Worm (Caenorhabditis elegans) whole organism, mixed stage, embryonic: Measurements from ENCODE around the gene clc-18.

Experiments used
- M03D4.4 ChIP-seq: sonication (generic microtip); optimal IDR thresholded peaks from 2 replicates; lab custom pipeline; 2017; ENCODE audit warnings: mild to moderate bottlenecking, missing genetic modification characterization, missing compliant biosample characterization
- bed-3 ChIP-seq: fragments of 200-800 bp; sonication (Bioruptor generic); optimal IDR thresholded peaks from 3 replicates; lab custom pipeline; 2018; ENCODE audit warnings: mild to moderate bottlenecking, missing genetic modification characterization, moderate library complexity, missing compliant biosample characterization
- blmp-1 ChIP-seq: fragments of 150-350 bp; optimal IDR thresholded peaks from 2 replicates; lab custom pipeline; 2014; ENCODE audit warnings: missing biosample characterization, missing genetic modification characterization
- ceh-39 ChIP-seq: fragments of 150-350 bp; optimal IDR thresholded peaks from 2 replicates; lab custom pipeline; 2014; ENCODE audit warnings: missing biosample characterization, missing genetic modification characterization
- ceh-43 ChIP-seq: fragments of 200-800 bp; sonication (Bioruptor generic); optimal IDR thresholded peaks from 2 replicates; lab custom pipeline; 2018; ENCODE audit warnings: mild to moderate bottlenecking, missing genetic modification characterization, moderate library complexity, missing compliant biosample characterization
- ceh-83 ChIP-seq: fragments of 200-800 bp; sonication (Bioruptor generic); optimal IDR thresholded peaks from 2 replicates; lab custom pipeline; 2018; ENCODE audit warnings: mild to moderate bottlenecking, missing genetic modification characterization, missing compliant biosample characterization
- ces-1 ChIP-seq: fragments of 150-350 bp; optimal IDR thresholded peaks from 2 replicates; lab custom pipeline; 2014; ENCODE audit warnings: missing biosample characterization, missing genetic modification reagents, missing genetic modification characterization
- cnd-1 ChIP-seq: fragments of 200-800 bp; sonication (Bioruptor generic); optimal IDR thresholded peaks from 2 replicates; lab custom pipeline; 2018; ENCODE audit warnings: mild to moderate bottlenecking, missing genetic modification characterization, missing compliant biosample characterization
- drap-1 ChIP-seq: fragments of 200-800 bp; sonication (Bioruptor generic); optimal IDR thresholded peaks from 3 replicates; lab custom pipeline; 2018; ENCODE audit warnings: mild to moderate bottlenecking, missing genetic modification characterization, missing compliant biosample characterization
- elt-1 ChIP-seq: sonication (generic microtip); optimal IDR thresholded peaks from 2 replicates; lab custom pipeline; 2017; ENCODE audit warnings: missing genetic modification characterization, mild to moderate bottlenecking, missing compliant biosample characterization, antibody characterized with exemption, moderate library complexity, borderline replicate concordance; ENCODE audit not compliant: insufficient read depth
- elt-3 ChIP-seq: fragments of 150-350 bp; optimal IDR thresholded peaks from 2 replicates; lab custom pipeline; 2014; ENCODE audit warnings: missing biosample characterization, missing genetic modification characterization
- flh-1 ChIP-seq: fragments of 200-800 bp; sonication (Bioruptor generic); optimal IDR thresholded peaks from 2 replicates; lab custom pipeline; 2018; ENCODE audit warnings: mild to moderate bottlenecking, missing genetic modification characterization, moderate library complexity, missing compliant biosample characterization
- ham-2 ChIP-seq: fragments of 200-800 bp; sonication (Bioruptor generic); optimal IDR thresholded peaks from 2 replicates; lab custom pipeline; 2018; ENCODE audit warnings: mild to moderate bottlenecking, missing genetic modification characterization, missing compliant biosample characterization
- hlh-1 ChIP-seq: fragments of 150-350 bp; optimal IDR thresholded peaks from 2 replicates; lab custom pipeline; 2014; ENCODE audit warnings: missing biosample characterization, missing genetic modification reagents, missing genetic modification characterization
- lin-13 ChIP-seq: fragments of 150-350 bp; optimal IDR thresholded peaks from 2 replicates; lab custom pipeline; 2014; ENCODE audit warnings: missing biosample characterization, missing genetic modification characterization
- lin-32 ChIP-seq: fragments of 200-800 bp; sonication (Bioruptor generic); optimal IDR thresholded peaks from 2 replicates; lab custom pipeline; 2018; ENCODE audit warnings: mild to moderate bottlenecking, missing genetic modification characterization, missing compliant biosample characterization
- mab-5 ChIP-seq: fragments of 150-350 bp; optimal IDR thresholded peaks from 2 replicates; lab custom pipeline; 2014; ENCODE audit warnings: missing biosample characterization, missing genetic modification characterization
- mep-1 ChIP-seq: fragments of 150-350 bp; optimal IDR thresholded peaks from 2 replicates; lab custom pipeline; 2017; ENCODE audit warnings: missing biosample characterization, missing genetic modification reagents, missing genetic modification characterization, inconsistent platforms
- mls-2 ChIP-seq: sonication (generic microtip); optimal IDR thresholded peaks from 2 replicates; lab custom pipeline; 2016; ENCODE audit warnings: mild to moderate bottlenecking, missing genetic modification characterization, moderate library complexity, missing compliant biosample characterization
- nhr-12 ChIP-seq: fragments of 150-350 bp; optimal IDR thresholded peaks from 2 replicates; lab custom pipeline; 2014; ENCODE audit warnings: missing biosample characterization, missing genetic modification characterization
- nhr-2 ChIP-seq: fragments of 150-350 bp; optimal IDR thresholded peaks from 2 replicates; lab custom pipeline; 2014; ENCODE audit warnings: missing biosample characterization, missing genetic modification characterization
- nhr-237 ChIP-seq: fragments of 150-350 bp; optimal IDR thresholded peaks from 2 replicates; lab custom pipeline; 2014; ENCODE audit warnings: missing biosample characterization, missing genetic modification characterization
- nhr-28 ChIP-seq: fragments of 150-350 bp; optimal IDR thresholded peaks from 2 replicates; lab custom pipeline; 2014; ENCODE audit warnings: missing biosample characterization, missing genetic modification characterization
- nhr-76 ChIP-seq: sonication (generic microtip); optimal IDR thresholded peaks from 2 replicates; lab custom pipeline; 2017; ENCODE audit warnings: missing biosample characterization, missing genetic modification characterization
- pha-4 ChIP-seq: fragments of 150-350 bp; optimal IDR thresholded peaks from 2 replicates; lab custom pipeline; 2018; ENCODE audit warnings: missing biosample characterization, missing genetic modification reagents, missing genetic modification characterization
- sem-2 ChIP-seq: fragments of 200-800 bp; sonication (Bioruptor generic); optimal IDR thresholded peaks from 2 replicates; lab custom pipeline; 2018; ENCODE audit warnings: mild to moderate bottlenecking, missing genetic modification characterization, missing compliant biosample characterization
- snpc-4 ChIP-seq: fragments of 150-350 bp; optimal IDR thresholded peaks from 2 replicates; lab custom pipeline; 2014; ENCODE audit warnings: missing biosample characterization, missing genetic modification characterization
- sptf-1 ChIP-seq: sonication (generic microtip); optimal IDR thresholded peaks from 2 replicates; lab custom pipeline; 2017; ENCODE audit warnings: mild to moderate bottlenecking, missing genetic modification characterization, moderate library complexity, missing compliant biosample characterization
- tbx-8 ChIP-seq: fragments of 200-800 bp; sonication (Bioruptor generic); optimal IDR thresholded peaks from 2 replicates; lab custom pipeline; 2018; ENCODE audit warnings: mild to moderate bottlenecking, missing genetic modification characterization, moderate library complexity, missing compliant biosample characterization
- unc-120 ChIP-seq: sonication (generic microtip); optimal IDR thresholded peaks from 2 replicates; lab custom pipeline; 2017; ENCODE audit warnings: missing genetic modification characterization, missing compliant biosample characterization; ENCODE audit not compliant: poor library complexity, severe bottlenecking
- unc-39 ChIP-seq: fragments of 150-350 bp; optimal IDR thresholded peaks from 2 replicates; lab custom pipeline; 2014; ENCODE audit warnings: missing biosample characterization, missing genetic modification characterization
- unc-62 ChIP-seq: fragments of 150-350 bp; optimal IDR thresholded peaks from 2 replicates; lab custom pipeline; 2014; ENCODE audit warnings: missing biosample characterization, missing genetic modification reagents, missing genetic modification characterization
- zip-8 ChIP-seq: fragments of 150-350 bp; optimal IDR thresholded peaks from 2 replicates; lab custom pipeline; 2014; ENCODE audit warnings: missing biosample characterization, missing genetic modification characterization
- ztf-11 ChIP-seq: fragments of 150-350 bp; optimal IDR thresholded peaks from 2 replicates; lab custom pipeline; 2014; ENCODE audit warnings: missing biosample characterization, missing genetic modification characterization

clc-18 gene

DNA sequence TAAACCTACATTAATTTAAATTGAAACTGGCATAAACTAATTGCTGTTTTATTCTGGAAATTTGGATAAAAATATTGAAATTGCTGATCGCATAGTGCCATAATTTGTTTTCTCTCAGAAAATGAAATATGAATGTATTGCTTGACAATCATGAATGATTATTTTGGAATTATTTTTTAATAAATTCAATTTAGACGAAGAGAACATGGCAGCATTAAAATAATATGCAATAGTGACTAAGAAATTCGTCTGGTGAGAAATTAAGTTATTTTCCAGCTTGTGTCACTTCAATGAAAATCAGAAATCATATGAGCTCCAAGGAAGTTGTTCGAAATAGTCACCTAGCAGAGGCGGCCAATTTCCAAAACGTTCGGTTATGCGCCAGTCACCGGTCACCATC, 4.9 kb upstream of the clc-18 start, which contains the start of gene srw-133:
Gene srw-133 (minus strand): TSS at position 101 of the 400 bp plus-strand sequence.
- TF ChIP-seq ceh-39 (tag; lab: Kevin White, UChicago): no peak
- no peak for TF ChIP-seq mls-2 (tag; lab: Kevin White, UChicago)
- no peak for TF ChIP-seq elt-3 (tag; lab: Kevin White, UChicago)
- TF ChIP-seq bed-3: no peak
- no peak for TF ChIP-seq tbx-8 (GFP tag; lab: Kevin White, UChicago)
- no peak for TF ChIP-seq ham-2 (GFP tag; lab: Kevin White, UChicago)
- TF ChIP-seq mab-5 (tag; lab: Kevin White, UChicago): no peak
- TF ChIP-seq nhr-76 (tag; lab: Kevin White, UChicago): no peak
- TF ChIP-seq, all 35 proteins: peak for 0

DNA sequence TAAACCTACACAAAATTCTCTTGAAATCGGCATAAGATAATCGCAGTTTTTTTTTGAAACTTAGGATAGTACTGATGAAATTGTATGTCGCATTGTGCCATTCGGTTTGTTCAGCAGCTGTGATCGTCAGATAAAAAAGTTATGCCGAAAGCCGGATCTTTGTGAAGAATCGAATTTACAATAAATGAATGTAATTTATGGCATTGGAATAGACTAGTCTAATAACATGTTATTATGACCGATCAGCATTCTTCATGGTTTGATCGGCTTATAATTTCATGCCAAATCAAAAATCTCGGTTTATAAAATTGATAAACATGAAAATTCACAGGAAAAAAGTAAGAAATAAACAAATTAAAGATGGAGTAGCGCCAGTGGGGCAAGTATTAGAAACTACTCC, 2.7 kb upstream of the clc-18 start, which contains the start of gene srw-134:
Gene srw-134 (minus strand): TSS at position 101 of the 400 bp plus-strand sequence.
- TF ChIP-seq pha-4 (tag; lab: Kevin White, UChicago) (no peak), ceh-43 (no peak), nhr-28 (tag; lab: Kevin White, UChicago) (no peak)

DNA sequence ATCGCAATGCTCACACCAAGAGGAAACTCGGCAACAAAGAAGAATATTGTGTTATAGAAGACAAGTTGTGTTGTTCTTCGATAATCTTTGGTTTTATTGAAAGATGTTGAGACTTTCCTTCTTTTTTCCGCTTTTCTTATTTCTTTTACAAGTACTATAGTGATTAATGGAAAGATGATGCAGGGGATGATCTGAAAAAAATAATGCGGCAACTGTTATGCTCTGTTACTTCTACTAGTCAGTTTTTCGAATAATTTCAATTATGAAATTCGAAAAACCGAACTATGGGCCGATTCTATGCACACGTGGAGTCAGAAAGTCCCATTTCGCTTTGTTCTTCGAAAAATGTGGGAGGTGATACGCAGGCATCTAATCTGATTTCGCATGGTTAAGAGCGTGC, 3.1 kb downstream of the clc-18 start:
- no peak for TF ChIP-seq cnd-1 (tag; lab: Kevin White, UChicago)

DNA sequence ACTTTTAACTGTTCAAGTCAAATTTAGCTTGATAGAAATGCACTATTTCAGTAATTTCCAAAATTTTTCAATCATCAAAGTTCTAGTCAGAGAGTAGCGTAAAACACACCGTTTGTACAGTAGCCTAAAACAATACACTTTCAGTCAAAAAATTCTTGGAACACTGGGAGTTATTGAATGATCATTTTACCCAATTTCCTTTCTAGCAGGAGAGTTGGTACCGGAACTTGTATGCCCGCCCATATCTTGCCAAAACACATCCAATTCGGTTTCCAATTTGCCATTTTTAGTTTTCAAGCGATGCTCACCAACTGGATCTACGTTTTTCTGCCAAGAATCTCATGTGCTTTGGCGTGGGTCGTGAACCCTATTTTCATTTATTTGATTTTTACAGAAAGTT, 5.5 kb downstream of the clc-18 start, which contains the start of gene srj-39:
Gene srj-39 (plus strand): TSS at position 301 of the 400 bp plus-strand sequence.
- no peak for TF ChIP-seq ceh-83
- TF ChIP-seq unc-39 (tag; lab: Kevin White, UChicago): no peak
- TF ChIP-seq hlh-1 (tag; lab: Kevin White, UChicago): no peak
- TF ChIP-seq unc-62 (GFP tag; lab: Kevin White, UChicago): no peak
- no peak for TF ChIP-seq lin-32 (GFP tag; lab: Kevin White, UChicago)
- TF ChIP-seq tbx-8 (GFP tag; lab: Kevin White, UChicago): no peak
- no peak for TF ChIP-seq ces-1
- no peak for TF ChIP-seq ceh-39 (tag; lab: Kevin White, UChicago)
- TF ChIP-seq nhr-2 (tag; lab: Kevin White, UChicago): no peak
- no peak for TF ChIP-seq zip-8 (tag; lab: Kevin White, UChicago)
- TF ChIP-seq nhr-12 (tag; lab: Kevin White, UChicago): no peak
- no peak for TF ChIP-seq sem-2 (GFP tag; lab: Kevin White, UChicago)
- TF ChIP-seq nhr-76 (tag; lab: Kevin White, UChicago): no peak
- TF ChIP-seq M03D4.4 (tag; lab: Kevin White, UChicago): no peak
- no peak for TF ChIP-seq mab-5 (tag; lab: Kevin White, UChicago)
- TF ChIP-seq blmp-1 (tag; lab: Kevin White, UChicago): no peak
- TF ChIP-seq nhr-237: no peak

DNA sequence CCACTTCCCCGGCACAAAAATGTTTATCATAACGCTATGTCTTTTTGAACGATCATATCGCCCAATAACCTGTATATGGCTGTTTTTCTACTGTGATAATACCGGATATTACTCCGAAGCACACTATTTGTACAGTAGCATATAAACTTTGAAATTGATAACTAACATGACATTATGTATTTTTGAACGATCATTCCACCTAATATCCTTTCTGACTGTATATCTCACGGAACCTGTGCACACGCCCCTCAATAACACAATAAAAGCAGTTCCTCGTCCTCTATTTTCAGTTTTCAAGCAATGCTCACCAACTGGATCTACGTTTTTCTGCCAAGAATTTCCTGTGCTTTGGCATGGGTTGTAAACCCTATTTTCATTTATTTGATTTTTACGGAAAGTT, 8.2 kb downstream of the clc-18 start, which contains the start of gene srj-40:
Gene srj-40 (plus strand): TSS at position 301 of the 400 bp plus-strand sequence.
- TF ChIP-seq nhr-237: no peak
- TF ChIP-seq ceh-39 (tag; lab: Kevin White, UChicago): no peak
- no peak for TF ChIP-seq ceh-83
- TF ChIP-seq nhr-28 (tag; lab: Kevin White, UChicago): no peak
- no peak for TF ChIP-seq cnd-1 (tag; lab: Kevin White, UChicago)
- no peak for TF ChIP-seq sem-2 (GFP tag; lab: Kevin White, UChicago)
- no peak for TF ChIP-seq ces-1
- no peak for TF ChIP-seq zip-8 (tag; lab: Kevin White, UChicago)
- TF ChIP-seq nhr-12 (tag; lab: Kevin White, UChicago): no peak
- TF ChIP-seq unc-120 (tag; lab: Kevin White, UChicago): no peak
- no peak for TF ChIP-seq bed-3
- no peak for TF ChIP-seq mls-2 (tag; lab: Kevin White, UChicago)
- TF ChIP-seq ztf-11: no peak

DNA sequence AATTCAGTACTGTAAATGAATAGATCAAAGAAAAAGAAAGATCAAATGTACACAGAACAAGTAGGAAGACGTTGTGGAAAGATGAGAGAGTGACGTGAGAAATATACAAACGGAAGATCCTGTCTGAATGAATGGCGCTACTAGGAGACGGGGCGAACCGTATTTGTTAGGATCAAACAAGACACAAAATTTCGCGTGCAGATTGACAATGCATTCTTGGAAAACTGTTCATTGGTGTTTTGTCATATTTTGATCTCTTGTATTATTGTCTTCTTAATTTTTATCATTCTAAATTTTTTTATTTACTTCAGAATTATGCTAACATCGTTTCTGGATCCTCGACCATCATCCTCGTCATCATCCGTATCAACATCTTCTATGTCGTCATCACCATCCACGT, 15.0 kb downstream of the clc-18 start, which contains the start of gene nhr-181:
Gene nhr-181 (plus strand): TSS at position 301 of the 400 bp plus-strand sequence.
- TF ChIP-seq nhr-237 (no peak), M03D4.4 (tag; lab: Kevin White, UChicago) (no peak), drap-1 (GFP tag; lab: Kevin White, UChicago) (no peak), cnd-1 (tag; lab: Kevin White, UChicago) (no peak), mls-2 (tag; lab: Kevin White, UChicago) (no peak), elt-3 (tag; lab: Kevin White, UChicago) (no peak), ham-2 (GFP tag; lab: Kevin White, UChicago) (no peak), snpc-4 (tag; lab: Kevin White, UChicago) (no peak), flh-1 (GFP tag; lab: Kevin White, UChicago) (no peak), hlh-1 (tag; lab: Kevin White, UChicago) (no peak), elt-1 (tag; lab: Kevin White, UChicago) (no peak), blmp-1 (tag; lab: Kevin White, UChicago) (no peak), lin-13 (no peak), ztf-11 (no peak), sem-2 (GFP tag; lab: Kevin White, UChicago) (no peak), zip-8 (tag; lab: Kevin White, UChicago) (no peak), bed-3 (no peak), sptf-1 (tag; lab: Kevin White, UChicago) (no peak), mep-1 (tag; lab: Kevin White, UChicago) (no peak)
- TF ChIP-seq, all 35 proteins: peak for 0
